Worm (Caenorhabditis elegans): ENCODE measurements around the gene Y53G8AM.8.

DNA sequence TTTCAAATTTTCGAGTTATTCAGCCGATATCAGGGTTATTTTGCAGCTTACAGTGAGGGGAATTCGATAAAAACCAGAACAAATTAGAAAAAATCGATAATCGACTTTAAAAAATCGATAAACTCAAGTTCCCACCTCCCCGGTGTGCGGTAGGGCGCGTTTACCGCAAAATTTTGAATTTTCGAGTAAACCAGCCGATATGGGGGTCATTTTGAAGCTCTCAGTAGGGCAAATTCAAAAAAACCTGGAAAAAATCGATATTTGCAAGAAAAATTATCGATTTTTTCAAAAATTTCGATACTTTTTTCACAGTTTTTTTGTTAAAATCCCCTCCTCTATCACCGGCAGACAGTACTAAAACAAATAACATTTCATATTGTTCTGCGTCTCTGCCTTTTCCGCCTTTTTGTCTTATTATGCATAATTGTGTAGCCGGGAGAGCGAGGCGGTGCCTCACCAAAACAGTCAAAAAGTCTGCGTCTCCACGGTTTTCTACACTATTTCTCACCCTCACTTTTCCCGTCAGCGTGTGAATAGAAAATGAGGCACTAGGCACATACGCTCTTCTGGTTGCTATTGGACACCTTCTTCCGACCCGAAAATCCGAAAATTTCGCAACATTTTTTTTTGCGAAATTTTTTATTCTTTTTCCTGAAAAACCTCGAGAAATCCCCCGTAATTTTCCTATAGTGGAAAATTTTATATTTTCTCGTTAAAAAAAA, 32.5 kb upstream of the Y53G8AM.8 start, which contains the start of gene ral-1:
- TF ChIP-seq unc-62 (GFP tag; optimal IDR thresholded peaks at IDR 0.05): no peak
- TF ChIP-seq pha-4 (tag; optimal IDR thresholded peaks at IDR 0.05): peak; percentile 4
- TF ChIP-seq fos-1 (tag; optimal IDR thresholded peaks at IDR 0.05): no peak
- no peak for TF ChIP-seq lin-39 (tag; optimal IDR thresholded peaks at IDR 0.05)
- TF ChIP-seq pqm-1 (tag; optimal IDR thresholded peaks at IDR 0.05): peak; percentile 4
- no peak for TF ChIP-seq nhr-25 (tag; optimal IDR thresholded peaks at IDR 0.05)
- no peak for TF ChIP-seq fkh-10 (GFP tag; optimal IDR thresholded peaks at IDR 0.05)
- TF ChIP-seq ama-1 (optimal IDR thresholded peaks at IDR 0.05): no peak
- TF ChIP-seq nhr-28 (tag; optimal IDR thresholded peaks at IDR 0.05): no peak
- TF ChIP-seq ceh-28 (tag; optimal IDR thresholded peaks at IDR 0.05): peak; percentile 78

All from whole organism, L3 larva.